Worm (Caenorhabditis elegans) whole organism, early embryonic: ENCODE measurements around the gene T23B7.3.
A peak's percentile ranks its signal among the peaks of the same experiment; 100 is the strongest.
"Not testable (repeated sequence)": the region's sequence is repeated elsewhere in the genome, so short reads cannot be mapped to it uniquely, and the experiment has no call there.

ENCODE experiments used
- B0310.2 ChIP-seq: sonication (generic microtip); optimal IDR thresholded peaks from 2 replicates; lab custom pipeline; 2016; ENCODE audit warnings: mild to moderate bottlenecking, missing genetic modification characterization, missing compliant biosample characterization
- F13C5.2 ChIP-seq: sonication (generic microtip); optimal IDR thresholded peaks from 2 replicates; lab custom pipeline; 2017; ENCODE audit warnings: mild to moderate bottlenecking, missing genetic modification characterization, inconsistent platforms, missing compliant biosample characterization
- aly-1 ChIP-seq: sonication (generic microtip); optimal IDR thresholded peaks from 2 replicates; lab custom pipeline; 2016; ENCODE audit warnings: missing genetic modification characterization, missing compliant biosample characterization
- ama-1 ChIP-seq: fragments of 150-350 bp; optimal IDR thresholded peaks from 2 replicates; lab custom pipeline; 2014
- ceh-13 ChIP-seq: fragments of 200-800 bp; sonication (Bioruptor generic); optimal IDR thresholded peaks from 2 replicates; lab custom pipeline; 2018; ENCODE audit warnings: mild to moderate bottlenecking, missing genetic modification characterization, missing compliant biosample characterization
- ceh-36 ChIP-seq: sonication (generic microtip); optimal IDR thresholded peaks from 2 replicates; lab custom pipeline; 2016; ENCODE audit warnings: missing genetic modification characterization, inconsistent platforms, missing compliant biosample characterization
- ets-7 ChIP-seq: sonication (generic microtip); optimal IDR thresholded peaks from 2 replicates; lab custom pipeline; 2016; ENCODE audit warnings: missing genotype, missing genetic modification characterization, missing compliant biosample characterization
- flt-1 ChIP-seq: fragments of 200-800 bp; sonication (Bioruptor generic); IDR thresholded peaks from 2 replicates; pipeline ENCODE4 v1.3.6; 2022; ENCODE audit warnings: missing genetic modification characterization, missing compliant biosample characterization
- hmbx-1 ChIP-seq: sonication (generic microtip); optimal IDR thresholded peaks from 2 replicates; lab custom pipeline; 2016; ENCODE audit warnings: mild to moderate bottlenecking, missing genetic modification characterization, missing compliant biosample characterization
- hmg-4 ChIP-seq: fragments of 200-800 bp; sonication (Bioruptor generic); optimal IDR thresholded peaks from 2 replicates; lab custom pipeline; 2018; ENCODE audit warnings: mild to moderate bottlenecking, missing genetic modification characterization, missing compliant biosample characterization
- hnd-1 ChIP-seq: sonication (generic microtip); optimal IDR thresholded peaks from 2 replicates; lab custom pipeline; 2016; ENCODE audit warnings: missing genetic modification characterization, missing compliant biosample characterization
- pes-1 ChIP-seq: fragments of 200-800 bp; sonication (Bioruptor generic); IDR thresholded peaks from 2 replicates; pipeline ENCODE4 v1.3.6; 2022; ENCODE audit warnings: missing genetic modification reagents, missing genetic modification characterization, missing compliant biosample characterization
- scrt-1 ChIP-seq: fragments of 200-800 bp; sonication (Bioruptor generic); IDR thresholded peaks from 2 replicates; pipeline ENCODE4 v1.3.6; 2022; ENCODE audit warnings: missing genetic modification characterization, missing compliant biosample characterization
- sea-1 ChIP-seq: fragments of 200-800 bp; sonication (Bioruptor generic); conservative IDR thresholded peaks from 2 replicates; pipeline ENCODE4 v1.3.6; 2022; ENCODE audit warnings: missing genetic modification characterization, missing compliant biosample characterization
- tbx-11 ChIP-seq: fragments of 200-800 bp; sonication (Bioruptor generic); IDR thresholded peaks from 2 replicates; pipeline ENCODE4 v1.3.6; 2022; ENCODE audit warnings: missing genetic modification characterization, missing compliant biosample characterization
- tbx-37 ChIP-seq: fragments of 200-800 bp; sonication (Bioruptor generic); conservative IDR thresholded peaks from 2 replicates; pipeline ENCODE4 v1.3.6; 2022; ENCODE audit warnings: missing genetic modification reagents, missing genetic modification characterization, missing compliant biosample characterization
- tra-4 ChIP-seq: sonication (generic microtip); optimal IDR thresholded peaks from 2 replicates; lab custom pipeline; 2017; ENCODE audit warnings: missing genetic modification characterization, missing compliant biosample characterization

T23B7.3 gene

ce11 chrII:4860260-4860659 lies 10.3 kb downstream of the T23B7.3 start, which contains the start of the genes nspd-5 and F11G11.4:
Gene nspd-5 (minus strand): TSS chrII:4860360.
Gene F11G11.4 (plus strand): TSS chrII:4860594.
- TF ChIP-seq hmbx-1 (tag; lab: Kevin White, UChicago); sea-1 (GFP tag; lab: Robert Waterston, UW); ceh-36 (tag; lab: Kevin White, UChicago): not testable (repeated sequence)

ce11 chrII:4863357-4863756 lies 13.4 kb downstream of the T23B7.3 start, which contains the start of the genes mpst-4 and F11G11.14:
Gene mpst-4 (minus strand): TSS chrII:4863457.
Gene F11G11.14 (plus strand): TSS chrII:4863681.
- TF ChIP-seq tbx-37 (GFP tag; lab: Robert Waterston, UW) (no peak), ceh-13 (GFP tag; lab: Kevin White, UChicago) (no peak), sea-1 (GFP tag; lab: Robert Waterston, UW) (no peak), scrt-1 (GFP tag; lab: Robert Waterston, UW) (no peak), B0310.2 (tag; lab: Kevin White, UChicago) (no peak), F13C5.2 (no peak), tbx-11 (GFP tag; lab: Robert Waterston, UW) (no peak), pes-1 (GFP tag; lab: Robert Waterston, UW) (no peak), ama-1 (lab: Kevin White, UChicago) (no peak), ets-7 (tag; lab: Kevin White, UChicago) (no peak), tra-4 (tag; lab: Kevin White, UChicago) (no peak), flt-1 (GFP tag; lab: Robert Waterston, UW) (no peak), hnd-1 (tag; lab: Kevin White, UChicago) (no peak), hmbx-1 (tag; lab: Kevin White, UChicago) (no peak)

ce11 chrII:4866045-4866444 lies 16.1 kb downstream of the T23B7.3 start:
- TF ChIP-seq B0310.2 (tag; lab: Kevin White, UChicago), result no peak
- no peak for TF ChIP-seq ceh-36 (tag; lab: Kevin White, UChicago)
- no peak for TF ChIP-seq sea-1 (GFP tag; lab: Robert Waterston, UW)
- no peak for TF ChIP-seq scrt-1 (GFP tag; lab: Robert Waterston, UW)
- TF ChIP-seq tbx-37 (GFP tag; lab: Robert Waterston, UW), result no peak
- no peak for TF ChIP-seq aly-1 (tag; lab: Kevin White, UChicago)
- no peak for TF ChIP-seq tra-4 (tag; lab: Kevin White, UChicago)
- TF ChIP-seq ama-1 (lab: Kevin White, UChicago), result no peak
- no peak for TF ChIP-seq ets-7 (tag; lab: Kevin White, UChicago)
- no peak for TF ChIP-seq ceh-13 (GFP tag; lab: Kevin White, UChicago)

ce11 chrII:4866819-4867218 lies 16.8 kb downstream of the T23B7.3 start:
- TF ChIP-seq pes-1 (GFP tag; lab: Robert Waterston, UW) (0 out of 2 replicates have a peak, but pooled peaks have one; percentile 15), scrt-1 (GFP tag; lab: Robert Waterston, UW) (0 out of 2 replicates have a peak, but pooled peaks have one; percentile 58)

ce11 chrII:4867476-4867875 lies 17.5 kb downstream of the T23B7.3 start, which contains the start of gene col-17:
Gene col-17 (minus strand): TSS chrII:4867576.
- TF ChIP-seq sea-1 (GFP tag; lab: Robert Waterston, UW) (no peak), pes-1 (GFP tag; lab: Robert Waterston, UW) (no peak)

ce11 chrII:4869793-4870343 lies 19.9 kb downstream of the T23B7.3 start:
- TF ChIP-seq tbx-11 (GFP tag; lab: Robert Waterston, UW) (0 out of 2 replicates have a peak, but pooled peaks have one; percentile 39), ets-7 (tag; lab: Kevin White, UChicago) (no peak)

ce11 chrII:4870691-4871090 lies 20.7 kb downstream of the T23B7.3 start, which contains the start of gene col-20:
Gene col-20 (minus strand): TSS chrII:4870791.
- TF ChIP-seq ceh-13 (GFP tag; lab: Kevin White, UChicago), result no peak
- TF ChIP-seq tbx-37 (GFP tag; lab: Robert Waterston, UW), result no peak
- TF ChIP-seq sea-1 (GFP tag; lab: Robert Waterston, UW), result no peak
- no peak for TF ChIP-seq ama-1 (lab: Kevin White, UChicago)
- no peak for TF ChIP-seq hmbx-1 (tag; lab: Kevin White, UChicago)
- TF ChIP-seq flt-1 (GFP tag; lab: Robert Waterston, UW), result no peak
- TF ChIP-seq ceh-36 (tag; lab: Kevin White, UChicago), result no peak
- TF ChIP-seq scrt-1 (GFP tag; lab: Robert Waterston, UW), result no peak
- no peak for TF ChIP-seq ets-7 (tag; lab: Kevin White, UChicago)
- TF ChIP-seq F13C5.2, result no peak
- TF ChIP-seq pes-1 (GFP tag; lab: Robert Waterston, UW), result no peak
- no peak for TF ChIP-seq hmg-4 (GFP tag; lab: Kevin White, UChicago)
- no peak for TF ChIP-seq tra-4 (tag; lab: Kevin White, UChicago)
- no peak for TF ChIP-seq hnd-1 (tag; lab: Kevin White, UChicago)
- no peak for TF ChIP-seq aly-1 (tag; lab: Kevin White, UChicago)
- no peak for TF ChIP-seq B0310.2 (tag; lab: Kevin White, UChicago)
- TF ChIP-seq tbx-11 (GFP tag; lab: Robert Waterston, UW), result no peak

- TF ChIP-seq ama-1 (lab: Kevin White, UChicago) (no peak), ets-7 (tag; lab: Kevin White, UChicago) (no peak), hnd-1 (tag; lab: Kevin White, UChicago) (no peak), aly-1 (tag; lab: Kevin White, UChicago) (no peak), F13C5.2 (no peak), hmg-4 (GFP tag; lab: Kevin White, UChicago) (no peak), scrt-1 (GFP tag; lab: Robert Waterston, UW) (no peak), tbx-37 (GFP tag; lab: Robert Waterston, UW) (no peak), hmbx-1 (tag; lab: Kevin White, UChicago) (no peak), ceh-13 (GFP tag; lab: Kevin White, UChicago) (no peak), B0310.2 (tag; lab: Kevin White, UChicago) (no peak)
Measured at ce11 chrII:4871834-4872233, 21.8 kb downstream of the T23B7.3 start.
